Worm (Caenorhabditis elegans) whole organism, L3 larva: ENCODE data around the gene R11D1.12.

ENCODE experiments used
- R02D3.7 ChIP-seq: fragments of 150-350 bp; optimal IDR thresholded peaks from 2 replicates; lab custom pipeline; 2014; ENCODE audit warnings: missing biosample characterization, missing genetic modification characterization
- ZK546.5 ChIP-seq: sonication (generic microtip); optimal IDR thresholded peaks from 2 replicates; lab custom pipeline; 2017; ENCODE audit warnings: missing biosample characterization, missing genetic modification characterization
- ama-1 ChIP-seq: fragments of 150-350 bp; optimal IDR thresholded peaks from 2 replicates; lab custom pipeline; 2018
- ceh-82 ChIP-seq: fragments of 150-350 bp; optimal IDR thresholded peaks from 2 replicates; lab custom pipeline; 2014; ENCODE audit warnings: missing biosample characterization, missing genetic modification characterization
- daf-12 ChIP-seq: fragments of 150-350 bp; optimal IDR thresholded peaks from 2 replicates; lab custom pipeline; 2014; ENCODE audit warnings: missing biosample characterization, missing genetic modification reagents, missing genetic modification characterization
- elt-3 ChIP-seq, 3 experiments: fragments of 150-350 bp in 1 of 3; sonication (generic microtip) in 2 of 3; optimal IDR thresholded peaks; 2 replicates in 2 of 3; 4 replicates in 1 of 3; lab custom pipeline; 2014 to 2017; ENCODE audit warnings: missing biosample characterization in 3 of 3, missing genetic modification characterization in 3 of 3
- lin-39 ChIP-seq: fragments of 150-350 bp; optimal IDR thresholded peaks from 2 replicates; lab custom pipeline; 2018; ENCODE audit warnings: missing biosample characterization, missing genetic modification reagents, missing genetic modification characterization
- mml-1 ChIP-seq: fragments of 150-350 bp; sonication (generic microtip); optimal IDR thresholded peaks from 3 replicates; lab custom pipeline; 2014; ENCODE audit warnings: missing biosample characterization, missing genetic modification characterization
- nhr-23 ChIP-seq: fragments of 150-350 bp; optimal IDR thresholded peaks from 2 replicates; lab custom pipeline; 2014; ENCODE audit warnings: missing biosample characterization, missing genetic modification reagents, missing genetic modification characterization
- nhr-67 ChIP-seq: fragments of 150-350 bp; optimal IDR thresholded peaks from 2 replicates; lab custom pipeline; 2014; ENCODE audit warnings: missing biosample characterization, missing genetic modification characterization
- pha-4 ChIP-seq: fragments of 150-350 bp; optimal IDR thresholded peaks from 2 replicates; lab custom pipeline; 2014; ENCODE audit warnings: missing biosample characterization, missing genetic modification reagents, missing genetic modification characterization
- ztf-11 ChIP-seq: fragments of 150-350 bp; optimal IDR thresholded peaks from 2 replicates; lab custom pipeline; 2014; ENCODE audit warnings: missing biosample characterization, missing genetic modification characterization
- ztf-4 ChIP-seq: fragments of 150-350 bp; optimal IDR thresholded peaks from 2 replicates; lab custom pipeline; 2014; ENCODE audit warnings: missing biosample characterization, missing genetic modification characterization

DNA sequence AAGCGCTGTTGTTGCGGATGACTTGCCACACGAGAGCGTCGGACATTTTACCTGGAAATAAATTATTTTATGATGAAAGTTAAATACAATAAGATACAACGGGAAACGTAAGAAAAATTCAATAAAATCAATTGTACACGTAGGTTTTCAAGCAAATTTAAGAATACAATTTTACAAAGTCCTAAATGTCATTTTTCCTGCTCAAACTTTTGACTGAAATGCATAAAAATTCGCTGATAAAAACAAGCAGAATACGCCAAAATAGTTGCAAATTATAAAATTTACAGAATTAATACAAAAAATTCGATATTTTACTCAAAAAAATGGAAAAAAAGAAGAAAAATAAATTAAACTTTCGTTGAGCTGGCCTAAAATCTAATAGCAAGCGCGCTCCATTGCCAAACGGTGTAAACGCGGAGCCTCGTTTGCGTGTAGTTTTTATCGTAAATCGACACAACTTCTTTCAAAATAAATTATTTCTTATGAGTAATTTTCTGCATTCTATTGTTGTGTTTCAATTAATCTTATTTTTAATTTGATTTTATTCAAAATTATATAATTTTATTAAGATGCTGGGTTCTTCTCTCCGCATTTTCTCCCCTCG is 2.4 kb upstream of the R11D1.12 start, which contains the start of the genes rpl-28 and mrpl-49:
- TF ChIP-seq daf-12 (tag; lab: Kevin White, UChicago) (no peak), lin-39 (tag; lab: Kevin White, UChicago) (peak; percentile 79), ZK546.5 (tag; lab: Kevin White, UChicago) (no peak), R02D3.7 (tag; lab: Kevin White, UChicago) (peak; percentile 95), mml-1 (tag; lab: Kevin White, UChicago) (no peak), nhr-67 (tag; lab: Kevin White, UChicago) (no peak), ztf-4 (tag; lab: Kevin White, UChicago) (no peak), nhr-23 (tag; lab: Kevin White, UChicago) (peak; percentile 93), pha-4 (tag; lab: Kevin White, UChicago) (peak; percentile 98), ztf-11 (tag; lab: Kevin White, UChicago) (no peak), elt-3 (tag; optimal IDR thresholded peaks at IDR 0.05; lab: Kevin White, UChicago) (no peak), ama-1 (peak; percentile 4), ceh-82 (tag; lab: Kevin White, UChicago) (no peak)
